Fruit fly (Drosophila melanogaster) whole organism, embryonic: ENCODE results near the gene holn1.

Experiments used
- Asciz ChIP-seq: fragments of 200-800 bp; sonication (Bioruptor generic); optimal IDR thresholded peaks from 2 replicates; lab custom pipeline; 2017; ENCODE audit warnings: missing biosample characterization, mild to moderate bottlenecking, missing genetic modification characterization, missing genetic modification reagents
- BtbVII ChIP-seq: fragments of 200-800 bp; sonication (Bioruptor generic); optimal IDR thresholded peaks from 3 replicates; lab custom pipeline; 2017; ENCODE audit warnings: missing biosample characterization, mild to moderate bottlenecking, missing genetic modification characterization
- Bteb2 ChIP-seq: fragments of 200-800 bp; sonication (Bioruptor generic); optimal IDR thresholded peaks from 2 replicates; lab custom pipeline; 2016; ENCODE audit warnings: missing biosample characterization, missing genetic modification characterization
- CG10321 ChIP-seq: fragments of 200-800 bp; sonication (Bioruptor generic); IDR thresholded peaks from 2 replicates; pipeline ENCODE4 v1.3.6; 2022; ENCODE audit warnings: missing biosample characterization, missing genetic modification characterization
- CG11560 ChIP-seq: fragments of 200-800 bp; sonication (Bioruptor generic); IDR thresholded peaks from 3 replicates; pipeline ENCODE4 v1.3.6; 2022; ENCODE audit warnings: missing biosample characterization, missing genetic modification characterization
- CG12155 ChIP-seq: fragments of 200-800 bp; sonication (Bioruptor generic); optimal IDR thresholded peaks from 3 replicates; lab custom pipeline; 2016; ENCODE audit warnings: missing biosample characterization, missing genetic modification characterization
- CG1792 ChIP-seq: fragments of 200-800 bp; sonication (Bioruptor generic); optimal IDR thresholded peaks from 2 replicates; lab custom pipeline; 2016; ENCODE audit warnings: missing biosample characterization, missing genetic modification characterization
- CG18764 ChIP-seq: fragments of 200-800 bp; sonication (Bioruptor generic); optimal IDR thresholded peaks from 3 replicates; lab custom pipeline; 2016; ENCODE audit warnings: missing biosample characterization, missing genetic modification characterization
- CG34376 ChIP-seq: fragments of 200-800 bp; sonication (Bioruptor generic); optimal IDR thresholded peaks from 2 replicates; lab custom pipeline; 2018; ENCODE audit warnings: missing biosample characterization, mild to moderate bottlenecking, missing genetic modification characterization
- CG6854 ChIP-seq: fragments of 200-800 bp; sonication (Bioruptor generic); optimal IDR thresholded peaks from 3 replicates; lab custom pipeline; 2017; ENCODE audit warnings: missing biosample characterization, mild to moderate bottlenecking, missing genetic modification characterization
- CG8359 ChIP-seq: fragments of 200-800 bp; sonication (Bioruptor generic); optimal IDR thresholded peaks from 2 replicates; lab custom pipeline; 2017; ENCODE audit warnings: missing biosample characterization, mild to moderate bottlenecking, missing genetic modification characterization, borderline replicate concordance
- CHES-1-like ChIP-seq: fragments of 200-800 bp; sonication (Bioruptor generic); optimal IDR thresholded peaks from 2 replicates; lab custom pipeline; 2016; ENCODE audit warnings: missing biosample characterization, missing genetic modification characterization
- CrebB ChIP-seq: fragments of 200-800 bp; sonication (Bioruptor generic); optimal IDR thresholded peaks from 3 replicates; lab custom pipeline; 2018; ENCODE audit warnings: missing biosample characterization, mild to moderate bottlenecking, missing genetic modification characterization
- D ChIP-seq, 2 experiments: fragments of 200-800 bp in 1 of 2; fragments of >200 bp in 1 of 2; sonication (Bioruptor generic) in 1 of 2; optimal IDR thresholded peaks; 2 replicates in 1 of 2; 3 replicates in 1 of 2; lab custom pipeline; 2017; ENCODE audit warnings: mild to moderate bottlenecking in 1 of 2, missing biosample characterization in 1 of 2, missing genetic modification characterization in 1 of 2, missing genetic modification reagents in 1 of 2
- Fer2 ChIP-seq: fragments of 200-800 bp; sonication (Bioruptor generic); optimal IDR thresholded peaks from 2 replicates; lab custom pipeline; 2018; ENCODE audit warnings: missing biosample characterization, mild to moderate bottlenecking, missing genetic modification characterization, moderate library complexity
- Lhr ChIP-seq: fragments of 200-800 bp; sonication (Bioruptor generic); optimal IDR thresholded peaks from 3 replicates; lab custom pipeline; 2017; ENCODE audit warnings: mild to moderate bottlenecking, missing biosample characterization, missing genetic modification reagents, missing genetic modification characterization
- Med ChIP-seq: fragments of 200-800 bp; sonication (Bioruptor generic); peaks from one replicate; lab custom pipeline; 2016; ENCODE audit warnings: missing biosample characterization, missing genetic modification characterization, mild to moderate bottlenecking, inconsistent platforms, moderate library complexity
- Myb ChIP-seq: fragments of 200-800 bp; sonication (Bioruptor generic); optimal IDR thresholded peaks from 2 replicates; lab custom pipeline; 2016; ENCODE audit warnings: missing biosample characterization, missing genetic modification characterization
- NC2β ChIP-seq: fragments of 200-800 bp; sonication (Bioruptor generic); optimal IDR thresholded peaks from 2 replicates; lab custom pipeline; 2016; ENCODE audit warnings: missing biosample characterization, missing genetic modification characterization
- Neu2 ChIP-seq: fragments of 200-800 bp; sonication (Bioruptor generic); optimal IDR thresholded peaks from 3 replicates; lab custom pipeline; 2016; ENCODE audit warnings: missing biosample characterization, missing genetic modification characterization, borderline replicate concordance
- Pdp1 ChIP-seq, 2 experiments: fragments of 200-800 bp; sonication (Bioruptor generic); optimal IDR thresholded peaks; 3 replicates each; lab custom pipeline; 2016; ENCODE audit warnings: missing biosample characterization in 2 of 2, missing genetic modification characterization in 2 of 2, mild to moderate bottlenecking in 1 of 2, moderate library complexity in 1 of 2
- Scr ChIP-seq: fragments of 200-800 bp; sonication (Bioruptor generic); IDR thresholded peaks from 2 replicates; pipeline ENCODE4 v1.3.6; 2022; ENCODE audit warnings: missing biosample characterization, missing genetic modification characterization; ENCODE audit not compliant: partially characterized antibody
- Sry-δ ChIP-seq: fragments of 200-800 bp; sonication (Bioruptor generic); optimal IDR thresholded peaks from 2 replicates; lab custom pipeline; 2016; ENCODE audit warnings: missing biosample characterization, missing genetic modification characterization
- ac ChIP-seq: fragments of 200-800 bp; sonication (Bioruptor generic); optimal IDR thresholded peaks from 3 replicates; lab custom pipeline; 2017; ENCODE audit warnings: missing biosample characterization, mild to moderate bottlenecking, missing genetic modification characterization
- ara ChIP-seq: fragments of 200-800 bp; sonication (Bioruptor generic); IDR thresholded peaks from 2 replicates; pipeline ENCODE4 v1.3.6; 2022; ENCODE audit warnings: missing biosample characterization, missing genetic modification characterization
- bowl ChIP-seq: fragments of 200-800 bp; sonication (Bioruptor generic); IDR thresholded peaks from 2 replicates; pipeline ENCODE4 v1.3.6; 2022; ENCODE audit warnings: missing biosample characterization, missing genetic modification characterization
- chinmo ChIP-seq: fragments of 200-800 bp; sonication (Bioruptor generic); IDR thresholded peaks from 4 replicates; pipeline ENCODE4 v1.3.6; 2022; ENCODE audit warnings: missing biosample characterization, missing genetic modification characterization; ENCODE audit not compliant: partially characterized antibody
- corto ChIP-seq: fragments of 200-800 bp; sonication (Bioruptor generic); optimal IDR thresholded peaks from 2 replicates; lab custom pipeline; 2016; ENCODE audit warnings: missing biosample characterization, mild to moderate bottlenecking, missing genetic modification characterization, moderate library complexity
- crc ChIP-seq: fragments of 200-800 bp; sonication (Bioruptor generic); optimal IDR thresholded peaks from 2 replicates; lab custom pipeline; 2016; ENCODE audit warnings: missing biosample characterization, missing genetic modification characterization
- cwo ChIP-seq: fragments of 200-800 bp; sonication (Bioruptor generic); optimal IDR thresholded peaks from 3 replicates; lab custom pipeline; 2017; ENCODE audit warnings: missing biosample characterization, missing genetic modification characterization, mild to moderate bottlenecking, moderate library complexity, missing genetic modification reagents
- disco-r ChIP-seq: fragments of 200-800 bp; sonication (Bioruptor generic); optimal IDR thresholded peaks from 2 replicates; lab custom pipeline; 2016; ENCODE audit warnings: missing biosample characterization, missing genetic modification characterization
- eve ChIP-seq, 2 experiments: fragments of >200 bp; optimal IDR thresholded peaks; 2 replicates each; lab custom pipeline; 2017; ENCODE audit warnings: missing biosample characterization in 2 of 2, missing genetic modification characterization in 2 of 2
- eyg ChIP-seq: fragments of 200-800 bp; sonication (Bioruptor generic); optimal IDR thresholded peaks from 3 replicates; lab custom pipeline; 2016; ENCODE audit warnings: missing biosample characterization, missing genetic modification characterization
- fu2 ChIP-seq: fragments of 200-800 bp; sonication (Bioruptor generic); optimal IDR thresholded peaks from 2 replicates; lab custom pipeline; 2016; ENCODE audit warnings: missing biosample characterization, missing genetic modification characterization
- ind ChIP-seq: fragments of 200-800 bp; sonication (Bioruptor generic); optimal IDR thresholded peaks from 3 replicates; lab custom pipeline; 2016; ENCODE audit warnings: missing biosample characterization, missing genetic modification characterization
- insv ChIP-seq, 2 experiments: fragments of 200-800 bp; sonication (Bioruptor generic); optimal IDR thresholded peaks; 3 replicates each; lab custom pipeline; 2016 to 2018; ENCODE audit warnings: missing biosample characterization in 2 of 2, missing genetic modification characterization in 2 of 2
- jing ChIP-seq: fragments of 200-800 bp; sonication (Bioruptor generic); optimal IDR thresholded peaks from 2 replicates; lab custom pipeline; 2018; ENCODE audit warnings: missing biosample characterization, mild to moderate bottlenecking, missing genetic modification characterization
- luna ChIP-seq: fragments of 200-800 bp; sonication (Bioruptor generic); optimal IDR thresholded peaks from 2 replicates; lab custom pipeline; 2016; ENCODE audit warnings: missing biosample characterization, missing genetic modification characterization
- pho ChIP-seq: fragments of 200-800 bp; sonication (Bioruptor generic); optimal IDR thresholded peaks from 2 replicates; lab custom pipeline; 2016; ENCODE audit warnings: missing biosample characterization, missing genetic modification characterization
- row ChIP-seq: fragments of 200-800 bp; sonication (Bioruptor generic); IDR thresholded peaks from 3 replicates; pipeline ENCODE4 v1.3.6; 2022; ENCODE audit warnings: missing biosample characterization, missing genetic modification characterization
- sc ChIP-seq, 3 experiments: fragments of >200 bp in 2 of 3; fragments of 200-800 bp in 1 of 3; sonication (Bioruptor generic) in 1 of 3; optimal IDR thresholded peaks; 2 replicates in 2 of 3; 3 replicates in 1 of 3; lab custom pipeline; 2017; ENCODE audit warnings: mild to moderate bottlenecking in 1 of 3, missing biosample characterization in 1 of 3, missing genetic modification characterization in 1 of 3, missing genetic modification reagents in 1 of 3
- sens ChIP-seq: fragments of 200-800 bp; sonication (Bioruptor generic); peaks from one replicate; lab custom pipeline; 2016; ENCODE audit warnings: missing biosample characterization, missing genetic modification characterization
- seq ChIP-seq: fragments of 200-800 bp; sonication (Bioruptor generic); IDR thresholded peaks from 2 replicates; pipeline ENCODE4 v1.3.6; 2022; ENCODE audit warnings: missing biosample characterization, missing genetic modification characterization
- sna ChIP-seq: fragments of 200-800 bp; sonication (Bioruptor generic); IDR thresholded peaks from 2 replicates; pipeline ENCODE4 v1.3.6; 2022; ENCODE audit warnings: missing biosample characterization, missing genetic modification characterization; ENCODE audit not compliant: partially characterized antibody
- tna ChIP-seq: fragments of 200-800 bp; sonication (Bioruptor generic); IDR thresholded peaks from 2 replicates; pipeline ENCODE4 v1.3.6; 2022; ENCODE audit warnings: missing biosample characterization, missing genetic modification characterization; ENCODE audit not compliant: partially characterized antibody
- usp ChIP-seq: fragments of >200 bp; optimal IDR thresholded peaks from 2 replicates; lab custom pipeline; 2017; ENCODE audit warnings: missing biosample characterization, missing genetic modification characterization
- vnd ChIP-seq: fragments of 200-800 bp; sonication (Bioruptor generic); IDR thresholded peaks from 3 replicates; pipeline ENCODE4 v1.3.6; 2022; ENCODE audit warnings: missing biosample characterization, missing genetic modification characterization; ENCODE audit not compliant: partially characterized antibody
- zfh1 ChIP-seq: fragments of 200-800 bp; sonication (Bioruptor generic); IDR thresholded peaks from 3 replicates; pipeline ENCODE4 v1.3.6; 2022; ENCODE audit warnings: missing biosample characterization, missing genetic modification characterization

holn1 gene

DNA sequence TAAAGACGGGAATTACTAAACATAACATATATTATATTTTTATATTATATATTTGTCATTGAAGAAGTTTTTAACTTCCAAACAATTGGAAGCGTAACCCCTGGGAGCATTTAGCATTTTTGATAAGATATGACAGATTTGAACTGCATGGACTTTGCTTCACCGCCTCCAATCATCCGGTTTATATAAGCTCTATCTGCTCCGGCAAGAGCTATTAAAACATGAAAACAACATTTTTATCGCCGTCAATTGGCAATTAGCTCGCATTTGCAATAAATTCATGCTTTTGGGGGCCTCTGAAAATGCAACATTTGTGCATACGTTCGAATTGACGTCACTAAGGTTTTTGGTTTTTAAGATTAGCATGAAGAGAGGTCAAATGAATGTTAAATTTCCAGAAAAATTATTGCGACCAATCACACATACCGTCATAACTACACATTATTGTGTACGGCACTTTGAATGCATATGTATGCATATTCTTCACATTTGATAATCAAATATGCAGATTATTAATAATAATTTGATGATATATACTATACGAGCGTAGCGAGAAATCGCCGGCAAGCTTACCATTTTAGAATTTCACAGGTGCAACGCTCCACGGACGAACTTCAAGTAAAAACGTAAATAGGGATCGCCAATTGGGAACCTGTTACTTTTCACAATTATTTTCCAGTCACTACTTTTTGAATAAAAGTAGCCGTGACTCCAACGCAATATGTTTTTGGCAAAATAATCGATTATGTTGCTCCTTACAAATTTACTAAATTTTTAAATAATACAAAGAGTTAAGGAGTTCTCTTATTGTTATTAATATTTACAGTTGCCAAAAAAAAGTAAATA is 39.9 kb upstream of the holn1 start, which contains the start of gene Mdh1 (continued):
- no peak for TF ChIP-seq CG18764 (GFP tag; lab: Kevin White, UChicago)
- TF ChIP-seq CG10321, result no peak
- TF ChIP-seq eyg, result no peak
- TF ChIP-seq vnd (GFP tag; lab: Robert Waterston, UW), result no peak
- peak in 1 of 2 experiments; percentile 67 for TF ChIP-seq eve (GFP tag; optimal IDR thresholded peaks at IDR 0.05; lab: Kevin White, UChicago)
- peak; percentile 53 for TF ChIP-seq Sry-δ (GFP tag; lab: Kevin White, UChicago)
- no peak for TF ChIP-seq luna (GFP tag; lab: Kevin White, UChicago)
- TF ChIP-seq sna, result no peak
- TF ChIP-seq seq (GFP tag; lab: Robert Waterston, UW), result no peak
- no peak for TF ChIP-seq zfh1
- TF ChIP-seq Lhr (GFP tag; lab: Kevin White, UChicago), result no peak
- TF ChIP-seq pho, result no peak
- no peak for TF ChIP-seq ac (GFP tag; lab: Kevin White, UChicago)
- TF ChIP-seq Scr, result 0 out of 2 replicates have a peak, but pooled peaks have one; percentile 35
- no peak for TF ChIP-seq jing (GFP tag; lab: Kevin White, UChicago)
- peak; percentile 37 for TF ChIP-seq CG34376
- no peak for TF ChIP-seq Fer2 (tag; lab: Kevin White, UChicago)
- TF ChIP-seq Med (GFP tag; lab: Kevin White, UChicago), result peak; percentile 62
- TF ChIP-seq fu2 (GFP tag; lab: Kevin White, UChicago), result no peak
- TF ChIP-seq Myb, result no peak
- no peak; the same call in 2 of the 3 replicates for TF ChIP-seq row
- TF ChIP-seq bowl (GFP tag; lab: Robert Waterston, UW), result no peak
- TF ChIP-seq tna (GFP tag; lab: Robert Waterston, UW), result no peak
- TF ChIP-seq insv (GFP tag; optimal IDR thresholded peaks at IDR 0.05; lab: Kevin White, UChicago), result peak in 1 of 2 experiments; percentile 43
- no peak for TF ChIP-seq Bteb2
- TF ChIP-seq sc (optimal IDR thresholded peaks at IDR 0.05; lab: Kevin White, UChicago), result no peak
- TF ChIP-seq sc (GFP tag; optimal IDR thresholded peaks at IDR 0.05; lab: Kevin White, UChicago), result no peak
- TF ChIP-seq CG1792 (GFP tag; lab: Kevin White, UChicago), result no peak
- TF ChIP-seq D (optimal IDR thresholded peaks at IDR 0.05; lab: Kevin White, UChicago), result no peak
- no peak for TF ChIP-seq D (GFP tag; optimal IDR thresholded peaks at IDR 0.05; lab: Kevin White, UChicago)
- TF ChIP-seq BtbVII (GFP tag; lab: Kevin White, UChicago), result no peak
- TF ChIP-seq CG12155 (GFP tag; lab: Kevin White, UChicago), result no peak
- no peak for TF ChIP-seq Neu2 (GFP tag; lab: Kevin White, UChicago)
- no peak for TF ChIP-seq crc (GFP tag; lab: Kevin White, UChicago)
- TF ChIP-seq CHES-1-like (GFP tag; lab: Kevin White, UChicago), result no peak
- TF ChIP-seq NC2β, result no peak
- no peak for TF ChIP-seq disco-r
- no peak for TF ChIP-seq Asciz (GFP tag; lab: Kevin White, UChicago)
- TF ChIP-seq CG11560, result peak; percentile 97
- no peak for TF ChIP-seq CrebB (tag; lab: Kevin White, UChicago)
- TF ChIP-seq ara (GFP tag; lab: Robert Waterston, UW), result no peak
- TF ChIP-seq Pdp1 (GFP tag; optimal IDR thresholded peaks at IDR 0.05; lab: Kevin White, UChicago), result peak in 1 of 2 experiments; percentile 88
- no peak for TF ChIP-seq CG6854 (GFP tag; lab: Kevin White, UChicago)
- TF ChIP-seq cwo (GFP tag; lab: Kevin White, UChicago), result no peak
- TF ChIP-seq corto, result peak; percentile 34
- TF ChIP-seq chinmo, result 0 out of 4 replicates have a peak, but pooled peaks have one; percentile 13
- TF ChIP-seq ind (GFP tag; lab: Kevin White, UChicago), result no peak
- TF ChIP-seq CG8359 (GFP tag; lab: Kevin White, UChicago), result no peak
- no peak for TF ChIP-seq usp (GFP tag; lab: Kevin White, UChicago)
- TF ChIP-seq sens (GFP tag; lab: Kevin White, UChicago), result peak; percentile 75
